Worm (Caenorhabditis elegans) whole organism, L3 larva: Measurements from ENCODE around the gene jud-4.

Experiments
- egl-5 ChIP-seq: fragments of 150-350 bp; optimal IDR thresholded peaks from 2 replicates; lab custom pipeline; 2017; ENCODE audit warnings: missing biosample characterization, missing genetic modification reagents, missing genetic modification characterization, inconsistent platforms
- lin-39 ChIP-seq: fragments of 150-350 bp; optimal IDR thresholded peaks from 2 replicates; lab custom pipeline; 2018; ENCODE audit warnings: missing biosample characterization, missing genetic modification reagents, missing genetic modification characterization
- nhr-12 ChIP-seq: fragments of 150-350 bp; optimal IDR thresholded peaks from 2 replicates; lab custom pipeline; 2014; ENCODE audit warnings: missing biosample characterization, missing genetic modification characterization
- nhr-77 ChIP-seq: fragments of 150-350 bp; optimal IDR thresholded peaks from 2 replicates; lab custom pipeline; 2014; ENCODE audit warnings: missing biosample characterization, missing genetic modification characterization
- pha-4 ChIP-seq: fragments of 150-350 bp; optimal IDR thresholded peaks from 2 replicates; lab custom pipeline; 2014; ENCODE audit warnings: missing biosample characterization, missing genetic modification reagents, missing genetic modification characterization
- snpc-4 ChIP-seq: fragments of 150-350 bp; optimal IDR thresholded peaks from 2 replicates; lab custom pipeline; 2014; ENCODE audit warnings: missing biosample characterization, missing genetic modification characterization
- unc-39 ChIP-seq: sonication (generic microtip); optimal IDR thresholded peaks from 4 replicates; lab custom pipeline; 2017; ENCODE audit warnings: missing biosample characterization, missing genetic modification characterization
- unc-62 ChIP-seq: fragments of 150-350 bp; sonication (generic microtip); optimal IDR thresholded peaks from 4 replicates; lab custom pipeline; 2014; ENCODE audit warnings: missing biosample characterization, missing genetic modification reagents, missing genetic modification characterization

DNA sequence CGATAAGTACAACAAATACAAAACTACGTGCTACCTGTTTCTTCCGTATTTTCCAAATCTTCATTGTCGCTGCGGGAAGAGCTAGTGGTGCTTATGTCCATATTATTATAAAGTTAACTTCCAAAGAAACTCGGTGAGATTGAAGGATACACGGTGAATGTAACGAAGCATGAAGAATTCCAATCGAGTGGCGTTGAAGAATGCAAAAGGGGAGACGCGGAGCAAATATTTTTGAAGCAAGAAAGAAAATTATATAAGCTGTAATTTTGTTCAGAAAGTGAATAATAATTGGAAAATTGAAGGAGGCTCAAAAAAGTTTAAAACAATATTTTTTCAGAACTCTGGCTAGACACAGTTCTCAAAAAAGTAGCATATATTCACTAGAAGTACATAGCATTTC, 41.8 kb downstream of the jud-4 start, which contains the start of gene Y15E3A.3:
- TF ChIP-seq lin-39 (no peak), nhr-77 (no peak), pha-4 (no peak), unc-62 (GFP tag; lab: Kevin White, UChicago) (no peak), snpc-4 (tag; lab: Kevin White, UChicago) (no peak), egl-5 (tag; lab: Kevin White, UChicago) (no peak), nhr-12 (no peak), unc-39 (tag; lab: Kevin White, UChicago) (no peak)
